Fruit fly (Drosophila melanogaster) whole organism, embryonic: ENCODE results near the gene CG3119.

Experiments
- Awh ChIP-seq: fragments of 200-800 bp; sonication (Bioruptor generic); IDR thresholded peaks from 2 replicates; pipeline ENCODE4, ENCODE4 v1.3.6; 2022; ENCODE audit warnings: missing biosample characterization, missing genetic modification characterization
- Bgb ChIP-seq: fragments of 200-800 bp; sonication (Bioruptor generic); IDR thresholded peaks from 2 replicates; pipeline ENCODE4 v1.3.6; 2022; ENCODE audit warnings: missing biosample characterization, missing genetic modification characterization; ENCODE audit not compliant: partially characterized antibody
- C15 ChIP-seq: fragments of 200-800 bp; sonication (Bioruptor generic); IDR thresholded peaks from 3 replicates; pipeline ENCODE4 v1.3.6; 2022; ENCODE audit warnings: missing biosample characterization, missing genetic modification characterization
- CG10462 ChIP-seq: fragments of 200-800 bp; sonication (Bioruptor generic); optimal IDR thresholded peaks from 2 replicates; lab custom pipeline; 2016; ENCODE audit warnings: missing biosample characterization, missing genetic modification characterization
- CG12104 ChIP-seq: fragments of 200-800 bp; sonication (Bioruptor generic); optimal IDR thresholded peaks from 3 replicates; lab custom pipeline; 2016; ENCODE audit warnings: missing biosample characterization, missing genetic modification characterization
- CG12155 ChIP-seq: fragments of 200-800 bp; sonication (Bioruptor generic); optimal IDR thresholded peaks from 3 replicates; lab custom pipeline; 2016; ENCODE audit warnings: missing biosample characterization, missing genetic modification characterization
- CG12391 ChIP-seq: fragments of 200-800 bp; sonication (Bioruptor generic); optimal IDR thresholded peaks from 3 replicates; lab custom pipeline; 2018; ENCODE audit warnings: missing biosample characterization, mild to moderate bottlenecking, missing genetic modification characterization, moderate library complexity
- CG13624 ChIP-seq: fragments of 200-800 bp; sonication (Bioruptor generic); optimal IDR thresholded peaks from 2 replicates; lab custom pipeline; 2016; ENCODE audit warnings: missing biosample characterization, missing genetic modification characterization
- CG17568 ChIP-seq: fragments of 200-800 bp; sonication (Bioruptor generic); optimal IDR thresholded peaks from 2 replicates; lab custom pipeline; 2018; ENCODE audit warnings: missing biosample characterization, mild to moderate bottlenecking, missing genetic modification characterization, moderate library complexity
- CG17829 ChIP-seq: fragments of 200-800 bp; optimal IDR thresholded peaks from 2 replicates; lab custom pipeline; 2019; ENCODE audit warnings: missing biosample characterization, mild to moderate bottlenecking, missing genetic modification characterization, moderate library complexity
- CG18262 ChIP-seq: fragments of 200-800 bp; optimal IDR thresholded peaks from 3 replicates; lab custom pipeline; 2019; ENCODE audit warnings: missing biosample characterization, mild to moderate bottlenecking, missing genetic modification characterization, moderate library complexity
- CG18764 ChIP-seq: fragments of 200-800 bp; sonication (Bioruptor generic); optimal IDR thresholded peaks from 3 replicates; lab custom pipeline; 2016; ENCODE audit warnings: missing biosample characterization, missing genetic modification characterization
- CG3407 ChIP-seq: fragments of 200-800 bp; sonication (Bioruptor generic); optimal IDR thresholded peaks from 2 replicates; lab custom pipeline; 2018; ENCODE audit warnings: missing biosample characterization, mild to moderate bottlenecking, missing genetic modification characterization
- CG7745 ChIP-seq: fragments of 200-800 bp; sonication (Bioruptor generic); optimal IDR thresholded peaks from 2 replicates; lab custom pipeline; 2018; ENCODE audit warnings: missing biosample characterization, mild to moderate bottlenecking, missing genetic modification characterization, moderate library complexity
- CG7928 ChIP-seq: fragments of 200-800 bp; sonication (Bioruptor generic); optimal IDR thresholded peaks from 2 replicates; lab custom pipeline; 2017; ENCODE audit warnings: missing biosample characterization, mild to moderate bottlenecking, missing genetic modification characterization
- CG9727 ChIP-seq: fragments of 200-800 bp; sonication (Bioruptor generic); optimal IDR thresholded peaks from 3 replicates; lab custom pipeline; 2017; ENCODE audit warnings: missing biosample characterization, mild to moderate bottlenecking, missing genetic modification characterization
- CG9876 ChIP-seq: fragments of 200-800 bp; sonication (Bioruptor generic); optimal IDR thresholded peaks from 2 replicates; lab custom pipeline; 2016; ENCODE audit warnings: missing biosample characterization, missing genetic modification characterization
- CG9932 ChIP-seq: fragments of 200-800 bp; sonication (Bioruptor generic); IDR thresholded peaks from 2 replicates; pipeline ENCODE4 v1.3.6; 2022; ENCODE audit warnings: missing biosample characterization, missing genetic modification characterization
- D19A ChIP-seq: fragments of 200-800 bp; optimal IDR thresholded peaks from 3 replicates; lab custom pipeline; 2019; ENCODE audit warnings: missing biosample characterization, mild to moderate bottlenecking, missing genetic modification characterization, moderate library complexity
- Deaf1 ChIP-seq: fragments of 200-800 bp; optimal IDR thresholded peaks from 3 replicates; lab custom pipeline; 2019; ENCODE audit warnings: missing biosample characterization, mild to moderate bottlenecking, missing genetic modification characterization, moderate library complexity
- Dref ChIP-seq: fragments of 200-800 bp; sonication (Bioruptor generic); IDR thresholded peaks from 2 replicates; pipeline ENCODE4 v1.3.6; 2022; ENCODE audit warnings: missing biosample characterization, missing genetic modification characterization
- Elba2 ChIP-seq: fragments of 200-800 bp; sonication (Bioruptor generic); optimal IDR thresholded peaks from 3 replicates; lab custom pipeline; 2016; ENCODE audit warnings: missing biosample characterization, missing genetic modification characterization
- Fer1 ChIP-seq: fragments of 200-800 bp; sonication (Bioruptor generic); optimal IDR thresholded peaks from 2 replicates; lab custom pipeline; 2017; ENCODE audit warnings: missing biosample characterization, mild to moderate bottlenecking, missing genetic modification characterization
- Fer3 ChIP-seq: fragments of 200-800 bp; sonication (Bioruptor generic); optimal IDR thresholded peaks from 2 replicates; lab custom pipeline; 2018; ENCODE audit warnings: missing biosample characterization, mild to moderate bottlenecking, missing genetic modification characterization, moderate library complexity
- HmgD ChIP-seq: fragments of 200-800 bp; sonication (Bioruptor generic); optimal IDR thresholded peaks from 3 replicates; lab custom pipeline; 2016; ENCODE audit warnings: missing biosample characterization, missing genetic modification characterization
- Hr39 ChIP-seq: fragments of >200 bp; optimal IDR thresholded peaks from 2 replicates; lab custom pipeline; 2017
- NC2α ChIP-seq: fragments of 200-800 bp; sonication (Bioruptor generic); optimal IDR thresholded peaks from 2 replicates; lab custom pipeline; 2016; ENCODE audit warnings: missing biosample characterization, missing genetic modification characterization
- PHDP ChIP-seq: fragments of 200-800 bp; sonication (Bioruptor generic); optimal IDR thresholded peaks from 3 replicates; lab custom pipeline; 2018; ENCODE audit warnings: missing biosample characterization, mild to moderate bottlenecking, missing genetic modification characterization, moderate library complexity
- Sry-β ChIP-seq: fragments of 200-800 bp; sonication (Bioruptor generic); optimal IDR thresholded peaks from 2 replicates; lab custom pipeline; 2018; ENCODE audit warnings: missing biosample characterization, mild to moderate bottlenecking, missing genetic modification characterization, moderate library complexity
- Usf ChIP-seq: fragments of 200-800 bp; sonication (Bioruptor generic); optimal IDR thresholded peaks from 2 replicates; lab custom pipeline; 2017; ENCODE audit warnings: missing genotype, missing biosample characterization, missing genetic modification characterization
- Vsx1 ChIP-seq: fragments of 200-800 bp; sonication (Bioruptor generic); optimal IDR thresholded peaks from 2 replicates; lab custom pipeline; 2017; ENCODE audit warnings: missing biosample characterization, mild to moderate bottlenecking, missing genetic modification characterization, missing genetic modification reagents
- ac ChIP-seq: fragments of 200-800 bp; sonication (Bioruptor generic); optimal IDR thresholded peaks from 3 replicates; lab custom pipeline; 2017; ENCODE audit warnings: missing biosample characterization, mild to moderate bottlenecking, missing genetic modification characterization
- bigmax ChIP-seq: fragments of 200-800 bp; sonication (Bioruptor generic); optimal IDR thresholded peaks from 2 replicates; lab custom pipeline; 2018; ENCODE audit warnings: missing biosample characterization, mild to moderate bottlenecking, missing genetic modification characterization
- cato ChIP-seq: fragments of 200-800 bp; sonication (Bioruptor generic); optimal IDR thresholded peaks from 2 replicates; lab custom pipeline; 2016; ENCODE audit warnings: missing biosample characterization, missing genetic modification characterization, borderline replicate concordance
- chm ChIP-seq: fragments of 200-800 bp; sonication (Bioruptor generic); IDR thresholded peaks from 2 replicates; pipeline ENCODE4 v1.3.6; 2022; ENCODE audit warnings: missing biosample characterization, missing genetic modification characterization
- dmrt99B ChIP-seq: fragments of 200-800 bp; sonication (Bioruptor generic); optimal IDR thresholded peaks from 2 replicates; lab custom pipeline; 2018; ENCODE audit warnings: missing biosample characterization, mild to moderate bottlenecking, missing genetic modification characterization, moderate library complexity
- emc ChIP-seq: fragments of 200-800 bp; sonication (Bioruptor generic); optimal IDR thresholded peaks from 2 replicates; lab custom pipeline; 2016; ENCODE audit warnings: missing biosample characterization, missing genetic modification characterization
- ewg ChIP-seq: fragments of 200-800 bp; sonication (Bioruptor generic); optimal IDR thresholded peaks from 3 replicates; lab custom pipeline; 2017; ENCODE audit warnings: mild to moderate bottlenecking, missing biosample characterization, missing genetic modification reagents, missing genetic modification characterization
- gcm2 ChIP-seq: fragments of 200-800 bp; sonication (Bioruptor generic); optimal IDR thresholded peaks from 2 replicates; lab custom pipeline; 2016; ENCODE audit warnings: missing biosample characterization, missing genetic modification characterization
- hbn ChIP-seq: fragments of 200-800 bp; sonication (Bioruptor generic); IDR thresholded peaks from 2 replicates; pipeline ENCODE4 v1.3.6; 2022; ENCODE audit warnings: missing biosample characterization, missing genetic modification characterization; ENCODE audit not compliant: partially characterized antibody
- hkb ChIP-seq, 2 experiments: fragments of 200-800 bp in 1 of 2; fragments of >200 bp in 1 of 2; sonication (Bioruptor generic) in 1 of 2; IDR thresholded peaks in 1 of 2; optimal IDR thresholded peaks in 1 of 2; 2 replicates each; pipeline versions ENCODE4 v1.3.6 to Lab custom; 2017 to 2022; ENCODE audit warnings: missing biosample characterization in 1 of 2, missing genetic modification characterization in 1 of 2
- inv ChIP-seq: fragments of 200-800 bp; sonication (Bioruptor generic); IDR thresholded peaks from 2 replicates; pipeline ENCODE4 v1.3.6; 2022; ENCODE audit warnings: missing biosample characterization, missing genetic modification characterization; ENCODE audit not compliant: partially characterized antibody
- lmd ChIP-seq: fragments of 200-800 bp; sonication (Bioruptor generic); IDR thresholded peaks from 2 replicates; pipeline ENCODE4 v1.3.6; 2022; ENCODE audit warnings: missing biosample characterization, missing genetic modification characterization
- peb ChIP-seq: fragments of 200-800 bp; sonication (Bioruptor generic); IDR thresholded peaks from 2 replicates; pipeline ENCODE4 v1.3.6; 2022; ENCODE audit warnings: missing biosample characterization, missing genetic modification characterization
- phol ChIP-seq: fragments of 200-800 bp; sonication (Bioruptor generic); optimal IDR thresholded peaks from 3 replicates; lab custom pipeline; 2018; ENCODE audit warnings: missing biosample characterization, mild to moderate bottlenecking, missing genetic modification characterization, moderate library complexity
- rib ChIP-seq: fragments of 200-800 bp; sonication (Bioruptor generic); IDR thresholded peaks from 2 replicates; pipeline ENCODE4 v1.3.6; 2022; ENCODE audit warnings: missing biosample characterization, missing genetic modification characterization
- slou ChIP-seq: fragments of 200-800 bp; sonication (Bioruptor generic); optimal IDR thresholded peaks from 3 replicates; lab custom pipeline; 2016; ENCODE audit warnings: missing biosample characterization, missing genetic modification characterization
- slp2 ChIP-seq: fragments of 200-800 bp; sonication (Bioruptor generic); optimal IDR thresholded peaks from 2 replicates; lab custom pipeline; 2016; ENCODE audit warnings: missing biosample characterization, missing genetic modification characterization
- sob ChIP-seq: fragments of 200-800 bp; sonication (Bioruptor generic); IDR thresholded peaks from 2 replicates; pipeline ENCODE4 v1.3.6; 2022; ENCODE audit warnings: missing biosample characterization, missing genetic modification characterization
- vfl ChIP-seq: fragments of 200-800 bp; sonication (Bioruptor generic); optimal IDR thresholded peaks from 2 replicates; lab custom pipeline; 2016; ENCODE audit warnings: missing biosample characterization, missing genetic modification characterization

The CG3119 gene

DNA sequence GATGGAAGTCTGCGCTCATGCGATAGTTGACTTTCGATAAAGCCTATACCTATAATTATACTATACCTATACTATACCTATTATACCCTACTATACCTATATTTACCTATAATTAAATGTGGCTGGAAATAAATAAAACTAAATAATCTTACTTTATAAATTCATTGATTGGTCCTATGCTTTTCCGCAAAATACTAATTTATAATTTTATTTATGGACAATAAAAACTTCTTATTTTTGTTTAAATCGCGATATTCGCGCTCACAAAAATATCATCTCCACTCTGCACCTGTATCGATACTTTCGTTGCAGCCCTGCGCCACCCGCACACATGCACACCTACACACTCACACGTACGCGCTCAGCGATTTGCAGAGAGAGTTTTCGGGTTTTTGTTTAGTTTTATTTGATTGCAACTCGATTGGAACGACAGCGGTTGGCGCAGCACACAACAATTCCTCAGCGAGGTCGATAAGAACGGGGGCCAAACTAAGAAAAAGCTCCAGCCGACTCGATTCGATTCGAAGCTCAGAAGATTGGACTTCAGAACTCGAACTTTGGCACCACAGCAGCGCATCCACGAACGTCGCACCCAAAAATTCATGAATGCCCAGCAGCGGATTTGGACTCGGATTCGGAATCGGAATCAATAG is 37.0 kb upstream of the CG3119 start, which contains the start of gene CG8814 (continued):
- TF ChIP-seq slou (GFP tag; lab: Kevin White, UChicago) (peak; percentile 68), CG9932 (GFP tag; lab: Robert Waterston, UW) (peak; percentile 90), Hr39 (lab: Kevin White, UChicago) (no peak), CG3407 (GFP tag; lab: Kevin White, UChicago) (peak; percentile 23), phol (tag; lab: Kevin White, UChicago) (peak; percentile 88), CG12155 (peak; percentile 75), Awh (GFP tag; lab: Robert Waterston, UW) (no peak), PHDP (tag; lab: Kevin White, UChicago) (no peak), Sry-β (GFP tag; lab: Kevin White, UChicago) (no peak), ac (GFP tag; lab: Kevin White, UChicago) (no peak), C15 (GFP tag; lab: Robert Waterston, UW) (0 out of 3 replicates have a peak, but pooled peaks have one; percentile 29), lmd (GFP tag; lab: Robert Waterston, UW) (peak; percentile 57; the same call in 1 of the 2 replicates), NC2α (no peak), cato (GFP tag; lab: Kevin White, UChicago) (peak; percentile 48), CG12391 (tag; lab: Kevin White, UChicago) (peak; percentile 83), Elba2 (GFP tag; lab: Kevin White, UChicago) (no peak), CG18262 (tag; lab: Kevin White, UChicago) (peak; percentile 69), CG9876 (GFP tag; lab: Kevin White, UChicago) (peak; percentile 0), CG10462 (GFP tag; lab: Kevin White, UChicago) (peak; percentile 65), sob (GFP tag; lab: Robert Waterston, UW) (peak; percentile 74), CG7928 (peak; percentile 90), Dref (peak; percentile 76), Fer1 (GFP tag; lab: Kevin White, UChicago) (peak; percentile 8), HmgD (GFP tag; lab: Kevin White, UChicago) (no peak), vfl (GFP tag; lab: Kevin White, UChicago) (peak; percentile 53), CG18764 (GFP tag; lab: Kevin White, UChicago) (peak; percentile 45)

DNA sequence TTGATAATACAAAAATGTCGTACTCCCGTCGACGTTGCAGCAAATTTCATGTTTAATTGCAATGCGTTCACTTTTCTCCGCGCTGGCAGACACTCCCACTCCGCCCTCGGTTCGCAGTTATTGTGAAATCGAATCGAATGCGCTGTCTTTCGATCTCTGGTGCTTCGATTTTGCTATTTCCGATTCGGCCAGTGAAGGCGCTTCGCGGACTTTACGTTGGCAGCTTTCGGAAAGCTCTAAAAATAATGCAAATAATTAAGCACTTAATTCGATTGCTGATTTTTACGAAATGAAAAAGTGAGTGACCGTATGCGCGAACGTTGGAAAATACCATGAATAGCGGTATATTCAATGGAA is 36.5 kb upstream of the CG3119 start, which contains the start of gene Ifrd1:
Gene Ifrd1, minus strand, starts transcription at position 305 of the 357 bp plus-strand sequence.
- TF ChIP-seq dmrt99B (tag; lab: Kevin White, UChicago) (no peak), CG17829 (no peak), Deaf1 (tag; lab: Kevin White, UChicago) (peak; percentile 5), Bgb (no peak), rib (GFP tag; lab: Robert Waterston, UW) (0 out of 2 replicates have a peak, but pooled peaks have one; percentile 13), CG12104 (no peak), emc (GFP tag; lab: Kevin White, UChicago) (no peak), CG13624 (GFP tag; lab: Kevin White, UChicago) (no peak), CG18262 (tag; lab: Kevin White, UChicago) (no peak), hbn (GFP tag; lab: Robert Waterston, UW) (no peak), D19A (tag; lab: Kevin White, UChicago) (no peak), vfl (GFP tag; lab: Kevin White, UChicago) (no peak), peb (GFP tag; lab: Robert Waterston, UW) (no peak), CG9727 (no peak), gcm2 (GFP tag; lab: Kevin White, UChicago) (no peak), Usf (no peak), CG7745 (tag; lab: Kevin White, UChicago) (peak; percentile 100), slp2 (GFP tag; lab: Kevin White, UChicago) (no peak), ewg (GFP tag; lab: Kevin White, UChicago) (no peak), Vsx1 (GFP tag; lab: Kevin White, UChicago) (no peak), hkb (optimal IDR thresholded peaks at IDR 0.05; lab: Kevin White, UChicago) (no peak), hkb (GFP tag; IDR thresholded peaks at IDR 0.05; lab: Robert Waterston, UW) (no peak), Fer3 (tag; lab: Kevin White, UChicago) (no peak), bigmax (no peak), inv (GFP tag; lab: Robert Waterston, UW) (no peak), CG17568 (GFP tag; lab: Kevin White, UChicago) (peak; percentile 11), chm (GFP tag; lab: Robert Waterston, UW) (peak; percentile 62; the same call in 1 of the 2 replicates)
